Worm (Caenorhabditis elegans) whole organism, L1 larva: ENCODE data around the gene F56D5.5.

ENCODE experiments used
- C04F5.9 ChIP-seq: sonication (generic microtip); optimal IDR thresholded peaks from 2 replicates; lab custom pipeline; 2016; ENCODE audit warnings: missing genetic modification characterization, missing compliant biosample characterization
- C16A3.4 ChIP-seq: fragments of 150-350 bp; optimal IDR thresholded peaks from 2 replicates; lab custom pipeline; 2014; ENCODE audit warnings: missing biosample characterization, missing genetic modification characterization
- F16B12.6 ChIP-seq: fragments of 150-350 bp; optimal IDR thresholded peaks from 2 replicates; lab custom pipeline; 2014; ENCODE audit warnings: missing biosample characterization, missing genetic modification characterization
- Y116A8C.19 ChIP-seq: sonication (generic microtip); optimal IDR thresholded peaks from 2 replicates; lab custom pipeline; 2016; ENCODE audit warnings: missing compliant biosample characterization, missing genetic modification characterization, borderline replicate concordance
- blmp-1 ChIP-seq: fragments of 150-350 bp; optimal IDR thresholded peaks from 2 replicates; lab custom pipeline; 2014; ENCODE audit warnings: missing biosample characterization, missing genetic modification characterization
- ceh-63 ChIP-seq: fragments of 200-800 bp; sonication (Bioruptor generic); optimal IDR thresholded peaks from 2 replicates; lab custom pipeline; 2018; ENCODE audit warnings: mild to moderate bottlenecking, missing genetic modification characterization, missing compliant biosample characterization
- ceh-8 ChIP-seq: fragments of 200-800 bp; sonication (Bioruptor generic); optimal IDR thresholded peaks from 2 replicates; lab custom pipeline; 2018; ENCODE audit warnings: mild to moderate bottlenecking, missing genetic modification characterization, moderate library complexity, missing compliant biosample characterization
- ceh-82 ChIP-seq, 3 experiments: fragments of 150-350 bp in 1 of 3; sonication (generic microtip) in 2 of 3; optimal IDR thresholded peaks; 2 replicates each; lab custom pipeline; 2014 to 2017; ENCODE audit warnings: missing biosample characterization in 3 of 3, missing genetic modification characterization in 3 of 3
- ces-1 ChIP-seq: fragments of 150-350 bp; optimal IDR thresholded peaks from 2 replicates; lab custom pipeline; 2014; ENCODE audit warnings: missing biosample characterization, missing genetic modification reagents, missing genetic modification characterization
- dsc-1 ChIP-seq: sonication (generic microtip); optimal IDR thresholded peaks from 2 replicates; lab custom pipeline; 2016; ENCODE audit warnings: mild to moderate bottlenecking, missing genetic modification characterization, missing compliant biosample characterization
- efl-1 ChIP-seq, 4 experiments: fragments of 150-350 bp; optimal IDR thresholded peaks in 3 of 4; peaks in 1 of 4; 1 replicate in 1 of 4; 2 replicates in 3 of 4; lab custom pipeline; 2014; ENCODE audit warnings: missing biosample characterization in 2 of 4, missing genetic modification characterization in 2 of 4, missing genetic modification reagents in 2 of 4
- efl-3 ChIP-seq: fragments of 200-800 bp; sonication (Bioruptor generic); optimal IDR thresholded peaks from 2 replicates; lab custom pipeline; 2018; ENCODE audit warnings: mild to moderate bottlenecking, missing genetic modification characterization, missing compliant biosample characterization
- egl-27 ChIP-seq, 2 experiments: fragments of 150-350 bp in 1 of 2; sonication (generic microtip); optimal IDR thresholded peaks; 3 replicates each; lab custom pipeline; 2017 to 2018; ENCODE audit warnings: missing biosample characterization in 2 of 2, missing genetic modification characterization in 2 of 2, missing genetic modification reagents in 2 of 2
- elt-2 ChIP-seq: sonication (generic microtip); optimal IDR thresholded peaks from 2 replicates; lab custom pipeline; 2016; ENCODE audit warnings: missing genetic modification characterization, mild to moderate bottlenecking, inconsistent platforms, missing compliant biosample characterization, missing genetic modification reagents
- elt-3 ChIP-seq, 6 experiments: fragments of 150-350 bp in 1 of 6; sonication (generic microtip); optimal IDR thresholded peaks; 2 replicates each; lab custom pipeline; 2017 to 2018; ENCODE audit warnings: missing biosample characterization in 6 of 6, missing genetic modification characterization in 6 of 6, inconsistent platforms in 1 of 6
- grh-1 ChIP-seq: fragments of 200-800 bp; sonication (Bioruptor generic); IDR thresholded peaks from 2 replicates; pipeline ENCODE4 v1.3.6; 2022; ENCODE audit warnings: missing genetic modification reagents, missing genetic modification characterization, missing compliant biosample characterization
- hpl-2 ChIP-seq: fragments of 150-350 bp; optimal IDR thresholded peaks from 2 replicates; lab custom pipeline; 2014; ENCODE audit warnings: missing biosample characterization, missing genetic modification reagents, missing genetic modification characterization
- lin-14 ChIP-seq: fragments of 200-800 bp; sonication (Bioruptor generic); optimal IDR thresholded peaks from 2 replicates; lab custom pipeline; 2018; ENCODE audit warnings: mild to moderate bottlenecking, missing genetic modification characterization, moderate library complexity, missing compliant biosample characterization
- lin-15B ChIP-seq: fragments of 150-350 bp; sonication (generic microtip); optimal IDR thresholded peaks from 3 replicates; lab custom pipeline; 2014; ENCODE audit warnings: missing biosample characterization, missing genetic modification characterization
- lin-35 ChIP-seq, 2 experiments: fragments of 150-350 bp; optimal IDR thresholded peaks; 2 replicates each; lab custom pipeline; 2014; ENCODE audit warnings: missing biosample characterization in 2 of 2, missing genetic modification characterization in 2 of 2, missing genetic modification reagents in 2 of 2
- lin-39 ChIP-seq: fragments of 150-350 bp; optimal IDR thresholded peaks from 2 replicates; lab custom pipeline; 2014; ENCODE audit warnings: missing biosample characterization, missing genetic modification reagents, missing genetic modification characterization
- lir-3 ChIP-seq: sonication (generic microtip); optimal IDR thresholded peaks from 2 replicates; lab custom pipeline; 2016; ENCODE audit warnings: mild to moderate bottlenecking, missing genetic modification characterization, moderate library complexity, missing compliant biosample characterization; ENCODE audit not compliant: poor library complexity
- lsy-2 ChIP-seq, 2 experiments: fragments of 150-350 bp; optimal IDR thresholded peaks; 2 replicates each; lab custom pipeline; 2014; ENCODE audit warnings: missing biosample characterization in 2 of 2, missing genetic modification characterization in 2 of 2
- mep-1 ChIP-seq: fragments of 150-350 bp; optimal IDR thresholded peaks from 2 replicates; lab custom pipeline; 2014; ENCODE audit warnings: missing biosample characterization, missing genetic modification characterization
- nhr-11 ChIP-seq: fragments of 150-350 bp; optimal IDR thresholded peaks from 2 replicates; lab custom pipeline; 2014; ENCODE audit warnings: missing biosample characterization, missing genetic modification characterization
- nhr-19 ChIP-seq: fragments of 200-800 bp; sonication (Bioruptor generic); conservative IDR thresholded peaks from 2 replicates; pipeline ENCODE4 v1.3.6; 2022; ENCODE audit warnings: missing genetic modification characterization, missing compliant biosample characterization
- nhr-20 ChIP-seq: sonication (generic microtip); optimal IDR thresholded peaks from 2 replicates; lab custom pipeline; 2016; ENCODE audit warnings: mild to moderate bottlenecking, missing genetic modification characterization, missing compliant biosample characterization
- nhr-71 ChIP-seq: sonication (generic microtip); optimal IDR thresholded peaks from 2 replicates; lab custom pipeline; 2016; ENCODE audit warnings: mild to moderate bottlenecking, missing genetic modification characterization, moderate library complexity, missing compliant biosample characterization
- nhr-77 ChIP-seq: fragments of 150-350 bp; optimal IDR thresholded peaks from 2 replicates; lab custom pipeline; 2014; ENCODE audit warnings: missing biosample characterization, missing genetic modification characterization
- nhr-84 ChIP-seq: sonication (generic microtip); optimal IDR thresholded peaks from 2 replicates; lab custom pipeline; 2017; ENCODE audit warnings: missing biosample characterization, missing genetic modification characterization
- nhr-85 ChIP-seq: sonication (generic microtip); peaks from one replicate; lab custom pipeline; 2016; ENCODE audit warnings: missing genetic modification characterization, inconsistent platforms, missing compliant biosample characterization
- nhr-90 ChIP-seq: sonication (generic microtip); optimal IDR thresholded peaks from 2 replicates; lab custom pipeline; 2016; ENCODE audit warnings: mild to moderate bottlenecking, missing genetic modification characterization, missing compliant biosample characterization; ENCODE audit not compliant: poor library complexity
- pax-3 ChIP-seq: fragments of 200-800 bp; sonication (Bioruptor generic); optimal IDR thresholded peaks from 2 replicates; lab custom pipeline; 2018; ENCODE audit warnings: mild to moderate bottlenecking, missing genetic modification characterization, moderate library complexity, missing compliant biosample characterization
- skn-1 ChIP-seq: fragments of 150-350 bp; optimal IDR thresholded peaks from 2 replicates; lab custom pipeline; 2014; ENCODE audit warnings: missing biosample characterization, missing genetic modification characterization
- sox-4 ChIP-seq: sonication (generic microtip); optimal IDR thresholded peaks from 2 replicates; lab custom pipeline; 2016; ENCODE audit warnings: missing genetic modification characterization, missing compliant biosample characterization
- sup-37 ChIP-seq: fragments of 200-800 bp; sonication (Bioruptor generic); optimal IDR thresholded peaks from 2 replicates; lab custom pipeline; 2018; ENCODE audit warnings: mild to moderate bottlenecking, missing genetic modification characterization, missing compliant biosample characterization
- unc-86 ChIP-seq: sonication (generic microtip); optimal IDR thresholded peaks from 2 replicates; lab custom pipeline; 2016; ENCODE audit warnings: missing genetic modification characterization, missing compliant biosample characterization
- unc-98 ChIP-seq: fragments of 200-800 bp; sonication (Bioruptor generic); IDR thresholded peaks from 2 replicates; pipeline ENCODE4 v1.3.6; 2022; ENCODE audit warnings: missing genetic modification characterization, missing compliant biosample characterization
- vab-15 ChIP-seq: sonication (generic microtip); optimal IDR thresholded peaks from 2 replicates; lab custom pipeline; 2017; ENCODE audit warnings: missing genotype, mild to moderate bottlenecking, missing genetic modification characterization, missing compliant biosample characterization
- zag-1 ChIP-seq: fragments of 150-350 bp; optimal IDR thresholded peaks from 2 replicates; lab custom pipeline; 2014; ENCODE audit warnings: missing biosample characterization, missing genetic modification characterization
- ztf-11 ChIP-seq, 2 experiments: sonication (generic microtip); optimal IDR thresholded peaks; 2 replicates each; lab custom pipeline; 2016 to 2017; ENCODE audit warnings: missing genetic modification characterization in 2 of 2, missing biosample characterization in 1 of 2, missing compliant biosample characterization in 1 of 2

Gene F56D5.5

DNA sequence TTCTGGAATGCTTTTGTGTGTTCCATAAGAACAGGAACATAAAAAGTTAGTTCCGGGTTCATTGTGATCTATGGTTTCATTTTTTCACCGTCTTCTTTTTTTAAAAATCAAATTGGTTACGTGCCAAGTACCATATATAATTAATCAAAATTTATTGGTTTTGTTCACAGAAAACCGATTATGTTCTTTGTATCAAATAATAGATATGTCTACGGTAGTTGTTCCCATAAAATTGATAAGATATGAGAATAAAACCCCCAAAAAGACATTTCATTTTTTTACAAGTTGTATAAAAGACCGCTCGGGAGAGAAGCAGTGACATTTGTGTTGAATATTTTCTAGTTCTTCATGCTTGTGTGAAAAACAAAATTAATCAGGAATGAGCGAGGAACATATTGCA is 26.8 kb downstream of the F56D5.5 start, which contains the start of gene C10C5.5:
Gene C10C5.5 (plus strand): TSS at position 301 of the 400 bp plus-strand sequence.
- no peak for TF ChIP-seq hpl-2 (GFP tag; lab: Kevin White, UChicago)
- no peak for TF ChIP-seq grh-1 (GFP tag; lab: Robert Waterston, UW)
- no peak for TF ChIP-seq mep-1 (tag; lab: Kevin White, UChicago)
- no peak for TF ChIP-seq nhr-90
- TF ChIP-seq ceh-63 (GFP tag; lab: Kevin White, UChicago): no peak
- TF ChIP-seq lin-39 (tag; lab: Kevin White, UChicago): no peak
- TF ChIP-seq lir-3 (tag; lab: Kevin White, UChicago): no peak
- no peak for TF ChIP-seq skn-1
- no peak for TF ChIP-seq nhr-20
- no peak for TF ChIP-seq lin-15B (tag; lab: Kevin White, UChicago)
- TF ChIP-seq nhr-19: no peak
- no peak for TF ChIP-seq unc-86 (tag; lab: Kevin White, UChicago)

DNA sequence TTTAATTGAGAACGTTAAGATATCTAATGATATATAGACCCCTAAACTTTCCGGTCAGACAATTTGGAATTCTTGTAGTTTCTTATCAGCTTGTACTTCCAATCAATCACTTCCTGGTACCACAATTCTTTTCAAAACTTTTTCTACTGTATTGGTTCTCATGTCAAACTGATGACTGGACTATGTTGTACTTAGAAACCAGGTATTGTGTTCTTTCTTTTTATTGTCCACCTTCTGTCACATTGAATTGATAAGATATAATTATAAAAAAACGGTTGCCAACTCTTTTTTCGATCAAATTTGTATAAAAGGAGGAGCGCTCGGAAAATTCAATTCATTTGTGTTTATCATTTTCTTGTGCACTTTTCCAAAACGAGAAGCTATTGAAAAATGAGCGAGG is 29.6 kb downstream of the F56D5.5 start, which contains the start of gene C10C5.4:
Gene C10C5.4 (plus strand): TSS at position 281 of the 400 bp plus-strand sequence.
- TF ChIP-seq pax-3 (tag; lab: Kevin White, UChicago) (no peak), nhr-77 (tag; lab: Kevin White, UChicago) (no peak), egl-27 (tag; optimal IDR thresholded peaks at IDR 0.05; lab: Kevin White, UChicago) (no peak), sup-37 (GFP tag; lab: Kevin White, UChicago) (no peak), nhr-71 (tag; lab: Kevin White, UChicago) (no peak), elt-3 (tag; optimal IDR thresholded peaks at IDR 0.05; lab: Kevin White, UChicago) (no peak), efl-1 (optimal IDR thresholded peaks at IDR 0.05; lab: Kevin White, UChicago) (no peak), efl-1 (GFP tag; optimal IDR thresholded peaks at IDR 0.05 in 1 of 2; lab: Kevin White, UChicago) (no peak), lsy-2 (tag; optimal IDR thresholded peaks at IDR 0.05; lab: Kevin White, UChicago) (no peak), lin-35 (GFP tag; optimal IDR thresholded peaks at IDR 0.05; lab: Kevin White, UChicago) (no peak), Y116A8C.19 (tag; lab: Kevin White, UChicago) (no peak), unc-98 (GFP tag; lab: Robert Waterston, UW) (no peak), ces-1 (no peak), C16A3.4 (tag; lab: Kevin White, UChicago) (no peak), elt-2 (tag; lab: Kevin White, UChicago) (no peak), nhr-84 (tag; lab: Kevin White, UChicago) (no peak), zag-1 (tag; lab: Kevin White, UChicago) (no peak), sox-4 (tag; lab: Kevin White, UChicago) (no peak), ceh-8 (GFP tag; lab: Kevin White, UChicago) (no peak)

DNA sequence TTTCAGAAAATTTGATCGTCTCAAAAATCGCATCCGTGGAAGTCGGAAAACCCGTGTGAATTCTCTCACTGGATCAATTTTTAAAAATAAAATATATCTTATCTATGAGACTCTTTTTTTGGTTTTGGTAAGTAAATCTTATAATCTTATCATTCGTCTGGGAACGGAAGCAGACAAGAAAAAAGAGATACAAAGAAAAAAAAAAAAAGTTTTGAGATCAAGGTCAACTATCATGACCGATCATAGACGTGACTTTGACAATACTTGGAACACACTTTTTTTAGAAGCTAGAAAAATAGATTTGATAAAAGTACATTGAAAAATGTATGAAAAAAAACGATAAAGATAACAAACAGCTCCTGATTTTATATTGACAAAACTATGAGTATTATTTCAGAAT is 31.4 kb downstream of the F56D5.5 start:
- TF ChIP-seq ztf-11 (tag; optimal IDR thresholded peaks at IDR 0.05; lab: Kevin White, UChicago) (no peak), efl-3 (GFP tag; lab: Kevin White, UChicago) (no peak), F16B12.6 (tag; lab: Kevin White, UChicago) (no peak), nhr-20 (peak; percentile 17), blmp-1 (tag; lab: Kevin White, UChicago) (peak; percentile 39), C04F5.9 (tag; lab: Kevin White, UChicago) (no peak), nhr-85 (peak; percentile 77), vab-15 (tag; lab: Kevin White, UChicago) (no peak), ceh-82 (tag; optimal IDR thresholded peaks at IDR 0.05; lab: Kevin White, UChicago) (no peak), nhr-71 (tag; lab: Kevin White, UChicago) (peak; percentile 19), nhr-11 (no peak), ces-1 (no peak), lin-14 (GFP tag; lab: Kevin White, UChicago) (peak; percentile 65), dsc-1 (tag; lab: Kevin White, UChicago) (no peak), elt-3 (tag; optimal IDR thresholded peaks at IDR 0.05; lab: Kevin White, UChicago) (peak in 5 of 6 experiments; percentile 75 to 89 (median 82))
